Fruit fly (Drosophila melanogaster) whole organism, embryonic: ENCODE measurements around the gene CG43175.

Source experiments
- B-H2 ChIP-seq: fragments of 200-800 bp; sonication (Bioruptor generic); optimal IDR thresholded peaks from 2 replicates; lab custom pipeline; 2018; ENCODE audit warnings: missing biosample characterization, mild to moderate bottlenecking, missing genetic modification characterization
- C15 ChIP-seq: fragments of 200-800 bp; sonication (Bioruptor generic); IDR thresholded peaks from 3 replicates; pipeline ENCODE4 v1.3.6; 2022; ENCODE audit warnings: missing biosample characterization, missing genetic modification characterization
- CG10565 ChIP-seq: fragments of 200-800 bp; sonication (Bioruptor generic); optimal IDR thresholded peaks from 3 replicates; lab custom pipeline; 2016; ENCODE audit warnings: missing biosample characterization, mild to moderate bottlenecking, missing genetic modification characterization
- CG10979 ChIP-seq: fragments of 200-800 bp; sonication (Bioruptor generic); optimal IDR thresholded peaks from 2 replicates; lab custom pipeline; 2018; ENCODE audit warnings: missing biosample characterization, mild to moderate bottlenecking, missing genetic modification characterization, moderate library complexity
- CG11398 ChIP-seq: fragments of 200-800 bp; sonication (Bioruptor generic); optimal IDR thresholded peaks from 2 replicates; lab custom pipeline; 2016; ENCODE audit warnings: missing biosample characterization, missing genetic modification characterization
- CG12219 ChIP-seq: fragments of 200-800 bp; sonication (Bioruptor generic); optimal IDR thresholded peaks from 3 replicates; lab custom pipeline; 2018; ENCODE audit warnings: missing biosample characterization, mild to moderate bottlenecking, missing genetic modification characterization
- CG14441 ChIP-seq: fragments of 200-800 bp; sonication (Bioruptor generic); IDR thresholded peaks from 2 replicates; pipeline ENCODE4 v1.3.6; 2022; ENCODE audit warnings: missing biosample characterization, missing genetic modification characterization
- CG14667 ChIP-seq: fragments of 200-800 bp; sonication (Bioruptor generic); IDR thresholded peaks from 2 replicates; pipeline ENCODE4 v1.3.6; 2022; ENCODE audit warnings: missing biosample characterization, missing genetic modification characterization
- CG17361 ChIP-seq: fragments of 200-800 bp; sonication (Bioruptor generic); IDR thresholded peaks from 3 replicates; pipeline ENCODE4 v1.3.6; 2022; ENCODE audit warnings: missing biosample characterization, missing genetic modification characterization
- CG1792 ChIP-seq: fragments of 200-800 bp; sonication (Bioruptor generic); optimal IDR thresholded peaks from 2 replicates; lab custom pipeline; 2016; ENCODE audit warnings: missing biosample characterization, missing genetic modification characterization
- CG18619 ChIP-seq: fragments of 200-800 bp; sonication (Bioruptor generic); optimal IDR thresholded peaks from 3 replicates; lab custom pipeline; 2017; ENCODE audit warnings: missing biosample characterization, mild to moderate bottlenecking, missing genetic modification characterization
- CG2129 ChIP-seq: fragments of 200-800 bp; sonication (Bioruptor generic); IDR thresholded peaks from 2 replicates; pipeline ENCODE4 v1.3.6; 2022; ENCODE audit warnings: missing biosample characterization, missing genetic modification characterization; ENCODE audit not compliant: partially characterized antibody
- CG2202 ChIP-seq: fragments of 200-800 bp; sonication (Bioruptor generic); optimal IDR thresholded peaks from 2 replicates; lab custom pipeline; 2018; ENCODE audit warnings: missing biosample characterization, mild to moderate bottlenecking, missing genetic modification characterization
- CG30431 ChIP-seq: fragments of 200-800 bp; sonication (Bioruptor generic); optimal IDR thresholded peaks from 2 replicates; lab custom pipeline; 2017; ENCODE audit warnings: missing biosample characterization, missing genetic modification characterization
- CG3407 ChIP-seq: fragments of 200-800 bp; sonication (Bioruptor generic); optimal IDR thresholded peaks from 2 replicates; lab custom pipeline; 2018; ENCODE audit warnings: missing biosample characterization, mild to moderate bottlenecking, missing genetic modification characterization
- CG34376 ChIP-seq: fragments of 200-800 bp; sonication (Bioruptor generic); optimal IDR thresholded peaks from 2 replicates; lab custom pipeline; 2018; ENCODE audit warnings: missing biosample characterization, mild to moderate bottlenecking, missing genetic modification characterization
- CG4282 ChIP-seq: fragments of 200-800 bp; sonication (Bioruptor generic); optimal IDR thresholded peaks from 2 replicates; lab custom pipeline; 2016; ENCODE audit warnings: missing biosample characterization, missing genetic modification characterization
- CG4328 ChIP-seq: fragments of 200-800 bp; sonication (Bioruptor generic); optimal IDR thresholded peaks from 3 replicates; lab custom pipeline; 2017; ENCODE audit warnings: missing biosample characterization, missing genetic modification reagents, missing genetic modification characterization
- CG43689 ChIP-seq: fragments of 200-800 bp; sonication (Bioruptor generic); IDR thresholded peaks from 2 replicates; pipeline ENCODE4 v1.3.6; 2022; ENCODE audit warnings: missing biosample characterization, missing genetic modification characterization
- CG8924 ChIP-seq: fragments of 200-800 bp; optimal IDR thresholded peaks from 3 replicates; lab custom pipeline; 2019; ENCODE audit warnings: missing biosample characterization, mild to moderate bottlenecking, missing genetic modification characterization, moderate library complexity
- CoRest ChIP-seq: fragments of 200-800 bp; sonication (Bioruptor generic); optimal IDR thresholded peaks from 3 replicates; lab custom pipeline; 2018; ENCODE audit warnings: missing biosample characterization, mild to moderate bottlenecking, missing genetic modification characterization, moderate library complexity
- D ChIP-seq, 2 experiments: fragments of 200-800 bp in 1 of 2; fragments of >200 bp in 1 of 2; sonication (Bioruptor generic) in 1 of 2; optimal IDR thresholded peaks; 2 replicates in 1 of 2; 3 replicates in 1 of 2; lab custom pipeline; 2017; ENCODE audit warnings: mild to moderate bottlenecking in 1 of 2, missing biosample characterization in 1 of 2, missing genetic modification characterization in 1 of 2, missing genetic modification reagents in 1 of 2
- E2f2 ChIP-seq: fragments of 200-800 bp; sonication (Bioruptor generic); IDR thresholded peaks from 2 replicates; pipeline ENCODE4 v1.3.6; 2022; ENCODE audit warnings: missing biosample characterization, missing genetic modification characterization
- H15 ChIP-seq: fragments of 200-800 bp; sonication (Bioruptor generic); IDR thresholded peaks from 3 replicates; pipeline ENCODE4 v1.3.6; 2022; ENCODE audit warnings: missing biosample characterization, missing genetic modification characterization
- HHEX ChIP-seq: fragments of 200-800 bp; sonication (Bioruptor generic); optimal IDR thresholded peaks from 3 replicates; lab custom pipeline; 2017; ENCODE audit warnings: missing biosample characterization, mild to moderate bottlenecking, missing genetic modification characterization, missing genetic modification reagents
- Hmr ChIP-seq: fragments of 200-800 bp; sonication (Bioruptor generic); optimal IDR thresholded peaks from 3 replicates; lab custom pipeline; 2017; ENCODE audit warnings: mild to moderate bottlenecking, missing biosample characterization, missing genetic modification reagents, missing genetic modification characterization
- Hr39 ChIP-seq: fragments of >200 bp; optimal IDR thresholded peaks from 2 replicates; lab custom pipeline; 2017
- Max ChIP-seq: fragments of 200-800 bp; sonication (Bioruptor generic); optimal IDR thresholded peaks from 2 replicates; lab custom pipeline; 2016; ENCODE audit warnings: missing biosample characterization, mild to moderate bottlenecking, missing genetic modification characterization
- Mrtf ChIP-seq: fragments of 200-800 bp; sonication (Bioruptor generic); IDR thresholded peaks from 3 replicates; pipeline ENCODE4 v1.3.6; 2022; ENCODE audit warnings: missing biosample characterization, missing genetic modification characterization
- NK7.1 ChIP-seq: fragments of 200-800 bp; sonication (Bioruptor generic); optimal IDR thresholded peaks from 3 replicates; lab custom pipeline; 2016; ENCODE audit warnings: missing biosample characterization, missing genetic modification characterization
- Rfx ChIP-seq: fragments of 200-800 bp; sonication (Bioruptor generic); IDR thresholded peaks from 2 replicates; pipeline ENCODE4 v1.3.6; 2022; ENCODE audit warnings: missing biosample characterization, missing genetic modification characterization
- Six4 ChIP-seq: fragments of 200-800 bp; sonication (Bioruptor generic); optimal IDR thresholded peaks from 2 replicates; lab custom pipeline; 2016; ENCODE audit warnings: missing biosample characterization, missing genetic modification characterization
- Spps ChIP-seq: fragments of 200-800 bp; sonication (Bioruptor generic); optimal IDR thresholded peaks from 2 replicates; lab custom pipeline; 2018; ENCODE audit warnings: missing biosample characterization, mild to moderate bottlenecking, missing genetic modification characterization
- Ssrp ChIP-seq: fragments of 200-800 bp; sonication (Bioruptor generic); optimal IDR thresholded peaks from 2 replicates; lab custom pipeline; 2018; ENCODE audit warnings: missing biosample characterization, mild to moderate bottlenecking, missing genetic modification characterization, moderate library complexity
- ab ChIP-seq: fragments of 200-800 bp; sonication (Bioruptor generic); optimal IDR thresholded peaks from 2 replicates; lab custom pipeline; 2016; ENCODE audit warnings: missing biosample characterization, missing genetic modification characterization
- aop ChIP-seq: fragments of 200-800 bp; sonication (Bioruptor generic); IDR thresholded peaks from 2 replicates; pipeline ENCODE4 v1.3.6; 2022; ENCODE audit warnings: missing biosample characterization, missing genetic modification characterization
- az2 ChIP-seq: fragments of 200-800 bp; sonication (Bioruptor generic); optimal IDR thresholded peaks from 3 replicates; lab custom pipeline; 2016; ENCODE audit warnings: missing biosample characterization, missing genetic modification characterization
- crol ChIP-seq: fragments of 200-800 bp; sonication (Bioruptor generic); IDR thresholded peaks from 2 replicates; pipeline ENCODE4 v1.3.6; 2022; ENCODE audit warnings: missing biosample characterization, missing genetic modification characterization
- dan ChIP-seq: fragments of 200-800 bp; sonication (Bioruptor generic); IDR thresholded peaks from 2 replicates; pipeline ENCODE4 v1.3.6; 2022; ENCODE audit warnings: missing biosample characterization, missing genetic modification characterization
- dimm ChIP-seq: fragments of 200-800 bp; sonication (Bioruptor generic); IDR thresholded peaks from 2 replicates; pipeline ENCODE4 v1.3.6; 2022; ENCODE audit warnings: missing biosample characterization, missing genetic modification characterization
- dpn ChIP-seq, 2 experiments: fragments of 200-800 bp; sonication (Bioruptor generic); optimal IDR thresholded peaks; 3 replicates each; lab custom pipeline; 2016; ENCODE audit warnings: missing biosample characterization in 2 of 2, missing genetic modification characterization in 2 of 2
- her ChIP-seq: fragments of 200-800 bp; sonication (Bioruptor generic); optimal IDR thresholded peaks from 2 replicates; lab custom pipeline; 2016; ENCODE audit warnings: missing biosample characterization, missing genetic modification characterization
- pb ChIP-seq: fragments of 200-800 bp; sonication (Bioruptor generic); optimal IDR thresholded peaks from 3 replicates; lab custom pipeline; 2016; ENCODE audit warnings: missing biosample characterization, missing genetic modification characterization
- peb ChIP-seq: fragments of 200-800 bp; sonication (Bioruptor generic); IDR thresholded peaks from 2 replicates; pipeline ENCODE4 v1.3.6; 2022; ENCODE audit warnings: missing biosample characterization, missing genetic modification characterization
- pho ChIP-seq: fragments of 200-800 bp; sonication (Bioruptor generic); optimal IDR thresholded peaks from 2 replicates; lab custom pipeline; 2016; ENCODE audit warnings: missing biosample characterization, missing genetic modification characterization
- phol ChIP-seq: fragments of 200-800 bp; sonication (Bioruptor generic); optimal IDR thresholded peaks from 3 replicates; lab custom pipeline; 2018; ENCODE audit warnings: missing biosample characterization, mild to moderate bottlenecking, missing genetic modification characterization, moderate library complexity
- pzg ChIP-seq: fragments of 200-800 bp; sonication (Bioruptor generic); optimal IDR thresholded peaks from 3 replicates; lab custom pipeline; 2018; ENCODE audit warnings: missing biosample characterization, mild to moderate bottlenecking, missing genetic modification characterization, moderate library complexity
- sc ChIP-seq, 3 experiments: fragments of >200 bp in 2 of 3; fragments of 200-800 bp in 1 of 3; sonication (Bioruptor generic) in 1 of 3; optimal IDR thresholded peaks; 2 replicates in 2 of 3; 3 replicates in 1 of 3; lab custom pipeline; 2017; ENCODE audit warnings: mild to moderate bottlenecking in 1 of 3, missing biosample characterization in 1 of 3, missing genetic modification characterization in 1 of 3, missing genetic modification reagents in 1 of 3
- sens ChIP-seq: fragments of 200-800 bp; sonication (Bioruptor generic); peaks from one replicate; lab custom pipeline; 2016; ENCODE audit warnings: missing biosample characterization, missing genetic modification characterization
- sisA ChIP-seq: fragments of 200-800 bp; sonication (Bioruptor generic); IDR thresholded peaks from 2 replicates; pipeline ENCODE4 v1.3.6; 2022; ENCODE audit warnings: missing biosample characterization, missing genetic modification characterization

The CG43175 gene

dm6 chr3R:17604198-17604879 is 26.2 kb upstream of the CG43175 start (continued):
- no peak for TF ChIP-seq Hr39 (lab: Kevin White, UChicago)
- TF ChIP-seq phol (tag; lab: Kevin White, UChicago): peak; percentile 89
- TF ChIP-seq ab: peak; percentile 44
- TF ChIP-seq CG30431: peak; percentile 83
- TF ChIP-seq dpn (GFP tag; optimal IDR thresholded peaks at IDR 0.05; lab: Kevin White, UChicago): peak; percentile 37 to 61
- no peak; the same call in 2 of the 3 replicates for TF ChIP-seq Mrtf (GFP tag; lab: Robert Waterston, UW)
- peak; percentile 68 for TF ChIP-seq CG12219
- no peak for TF ChIP-seq her (GFP tag; lab: Kevin White, UChicago)
- TF ChIP-seq CG2202: peak; percentile 82
- TF ChIP-seq pho (GFP tag; lab: Kevin White, UChicago): no peak
- peak; percentile 51 for TF ChIP-seq CG4328 (GFP tag; lab: Kevin White, UChicago)
- TF ChIP-seq Max (GFP tag; lab: Kevin White, UChicago): peak; percentile 43
- no peak for TF ChIP-seq aop (GFP tag; lab: Robert Waterston, UW)
- peak; percentile 22; the same call in 1 of the 2 replicates for TF ChIP-seq CG14667 (GFP tag; lab: Robert Waterston, UW)
- TF ChIP-seq CG1792 (GFP tag; lab: Kevin White, UChicago): no peak
- TF ChIP-seq Ssrp (tag; lab: Kevin White, UChicago): peak; percentile 88
- TF ChIP-seq H15 (GFP tag; lab: Robert Waterston, UW): no peak
- peak; percentile 64 for TF ChIP-seq CG14441 (GFP tag; lab: Robert Waterston, UW)
- TF ChIP-seq HHEX (GFP tag; lab: Kevin White, UChicago): peak; percentile 75
- TF ChIP-seq dimm (GFP tag; lab: Robert Waterston, UW): no peak
- no peak; the same call in 1 of the 2 replicates for TF ChIP-seq peb (GFP tag; lab: Robert Waterston, UW)
- no peak for TF ChIP-seq CG43689 (GFP tag; lab: Robert Waterston, UW)
- TF ChIP-seq CG17361: peak; percentile 94
- peak; percentile 90 for TF ChIP-seq Hmr
- TF ChIP-seq dan (GFP tag; lab: Robert Waterston, UW): peak; percentile 53; the same call in 1 of the 2 replicates
- TF ChIP-seq CG3407 (GFP tag; lab: Kevin White, UChicago): peak; percentile 75
- peak; percentile 5 for TF ChIP-seq D (optimal IDR thresholded peaks at IDR 0.05; lab: Kevin White, UChicago)
- peak; percentile 84 for TF ChIP-seq D (GFP tag; optimal IDR thresholded peaks at IDR 0.05; lab: Kevin White, UChicago)
- no peak for TF ChIP-seq sc (optimal IDR thresholded peaks at IDR 0.05; lab: Kevin White, UChicago)
- peak; percentile 77 for TF ChIP-seq sc (GFP tag; optimal IDR thresholded peaks at IDR 0.05; lab: Kevin White, UChicago)
- TF ChIP-seq NK7.1 (GFP tag; lab: Kevin White, UChicago): no peak
- peak; percentile 9 for TF ChIP-seq B-H2 (GFP tag; lab: Kevin White, UChicago)
- peak; percentile 90 for TF ChIP-seq sens (GFP tag; lab: Kevin White, UChicago)
- TF ChIP-seq CG18619: peak; percentile 88
- peak; percentile 79 for TF ChIP-seq Spps
- peak; percentile 94 for TF ChIP-seq CG8924 (tag; lab: Kevin White, UChicago)
- peak; percentile 58 for TF ChIP-seq Six4 (GFP tag; lab: Kevin White, UChicago)
- peak; percentile 79 for TF ChIP-seq az2 (GFP tag; lab: Kevin White, UChicago)
- TF ChIP-seq CG2129 (GFP tag; lab: Robert Waterston, UW): no peak
- peak; percentile 94 for TF ChIP-seq CG10979
- peak; percentile 65; the same call in 1 of the 2 replicates for TF ChIP-seq sisA
- peak; percentile 21; the same call in 1 of the 2 replicates for TF ChIP-seq E2f2 (GFP tag; lab: Robert Waterston, UW)
- no peak for TF ChIP-seq C15 (GFP tag; lab: Robert Waterston, UW)
- TF ChIP-seq Rfx (GFP tag; lab: Robert Waterston, UW): peak; percentile 54
- no peak for TF ChIP-seq CG4282
- peak; percentile 16 for TF ChIP-seq CG34376 (GFP tag; lab: Kevin White, UChicago)
- no peak for TF ChIP-seq CG11398 (GFP tag; lab: Kevin White, UChicago)
- no peak for TF ChIP-seq pzg
- TF ChIP-seq CoRest (tag; lab: Kevin White, UChicago): peak; percentile 91
- no peak for TF ChIP-seq pb (GFP tag; lab: Kevin White, UChicago)
- TF ChIP-seq crol: peak; percentile 84
- no peak for TF ChIP-seq CG10565 (GFP tag; lab: Kevin White, UChicago)
